Worm (Caenorhabditis elegans) whole organism, L4 larva: ENCODE data around the gene F55G7.4.

Source experiments
- F26F4.8 ChIP-seq: fragments of 200-800 bp; sonication (Bioruptor generic); conservative IDR thresholded peaks from 2 replicates; pipeline ENCODE4 v1.3.6; 2022; ENCODE audit warnings: missing genetic modification characterization, missing compliant biosample characterization
- F37D6.2 ChIP-seq: sonication (generic microtip); optimal IDR thresholded peaks from 2 replicates; lab custom pipeline; 2016; ENCODE audit warnings: mild to moderate bottlenecking, missing genetic modification characterization, missing compliant biosample characterization
- F44E2.7 ChIP-seq: fragments of 200-800 bp; sonication (Bioruptor generic); IDR thresholded peaks from 2 replicates; pipeline ENCODE4 v2.1.2; 2022; ENCODE audit warnings: missing genetic modification characterization, missing compliant biosample characterization
- R02D3.7 ChIP-seq: fragments of 150-350 bp; sonication (generic microtip); optimal IDR thresholded peaks from 3 replicates; lab custom pipeline; 2014; ENCODE audit warnings: missing biosample characterization, missing genetic modification characterization
- T20F7.1 ChIP-seq: fragments of 200-800 bp; sonication (Bioruptor generic); optimal IDR thresholded peaks from 2 replicates; lab custom pipeline; 2018; ENCODE audit warnings: mild to moderate bottlenecking, missing genetic modification characterization, missing compliant biosample characterization
- T26A8.4 ChIP-seq: fragments of 200-800 bp; sonication (Bioruptor generic); IDR thresholded peaks from 2 replicates; pipeline ENCODE4 v1.3.6; 2022; ENCODE audit warnings: missing genetic modification characterization, missing compliant biosample characterization
- Y48G9A.11 ChIP-seq: fragments of 200-800 bp; sonication (Bioruptor generic); IDR thresholded peaks from 2 replicates; pipeline ENCODE4 v1.3.6; 2022; ENCODE audit warnings: missing genetic modification reagents, missing genetic modification characterization, missing compliant biosample characterization
- Y5F2A.4 ChIP-seq: fragments of 200-800 bp; sonication (Bioruptor generic); optimal IDR thresholded peaks from 2 replicates; lab custom pipeline; 2018; ENCODE audit warnings: mild to moderate bottlenecking, missing genetic modification characterization, missing compliant biosample characterization
- ZK337.2 ChIP-seq: fragments of 200-800 bp; sonication (Bioruptor generic); IDR thresholded peaks from 2 replicates; pipeline ENCODE4 v1.3.6; 2022; ENCODE audit warnings: missing genetic modification reagents, missing genetic modification characterization, missing compliant biosample characterization
- aha-1 ChIP-seq: fragments of 150-350 bp; peaks from one replicate; lab custom pipeline; 2014; ENCODE audit warnings: missing biosample characterization, missing genetic modification characterization
- arid-1 ChIP-seq: fragments of 200-800 bp; sonication (Bioruptor generic); conservative IDR thresholded peaks from 2 replicates; pipeline ENCODE4 v1.3.6; 2022; ENCODE audit warnings: missing genetic modification reagents, missing genetic modification characterization, missing compliant biosample characterization
- ceh-32 ChIP-seq: sonication (generic microtip); optimal IDR thresholded peaks from 2 replicates; lab custom pipeline; 2016; ENCODE audit warnings: mild to moderate bottlenecking, missing genetic modification characterization, missing compliant biosample characterization; ENCODE audit not compliant: poor library complexity
- ces-1 ChIP-seq: fragments of 150-350 bp; sonication (generic microtip); optimal IDR thresholded peaks from 4 replicates; lab custom pipeline; 2014; ENCODE audit warnings: missing biosample characterization, missing genetic modification reagents, missing genetic modification characterization
- cey-2 ChIP-seq: sonication (generic microtip); optimal IDR thresholded peaks from 3 replicates; lab custom pipeline; 2017; ENCODE audit warnings: missing genetic modification characterization, mild to moderate bottlenecking, missing compliant biosample characterization, antibody characterized with exemption, borderline replicate concordance; ENCODE audit not compliant: insufficient read depth
- daf-8 ChIP-seq: fragments of 200-800 bp; sonication (Bioruptor generic); IDR thresholded peaks from 2 replicates; pipeline ENCODE4 v1.3.6; 2022; ENCODE audit warnings: missing genetic modification characterization, missing compliant biosample characterization
- dmd-8 ChIP-seq: fragments of 200-800 bp; sonication (Bioruptor generic); IDR thresholded peaks from 2 replicates; pipeline ENCODE4 v1.3.6; 2022; ENCODE audit warnings: missing genetic modification characterization, missing compliant biosample characterization
- dmd-9 ChIP-seq: fragments of 200-800 bp; sonication (Bioruptor generic); IDR thresholded peaks from 2 replicates; pipeline ENCODE4 v1.3.6; 2022; ENCODE audit warnings: missing genetic modification reagents, missing genetic modification characterization, missing compliant biosample characterization
- dpl-1 ChIP-seq: fragments of 150-350 bp; optimal IDR thresholded peaks from 2 replicates; lab custom pipeline; 2014; ENCODE audit warnings: missing biosample characterization, missing genetic modification reagents, missing genetic modification characterization
- duxl-1 ChIP-seq: sonication (generic microtip); optimal IDR thresholded peaks from 2 replicates; lab custom pipeline; 2016; ENCODE audit warnings: mild to moderate bottlenecking, missing genetic modification characterization, moderate library complexity, missing compliant biosample characterization; ENCODE audit not compliant: poor library complexity
- fkh-10 ChIP-seq: fragments of 150-350 bp; optimal IDR thresholded peaks from 2 replicates; lab custom pipeline; 2014; ENCODE audit warnings: missing biosample characterization, missing genetic modification reagents, missing genetic modification characterization
- fos-1 ChIP-seq: fragments of 150-350 bp; optimal IDR thresholded peaks from 2 replicates; lab custom pipeline; 2014; ENCODE audit warnings: missing biosample characterization, missing genetic modification characterization
- hlh-11 ChIP-seq: fragments of 200-800 bp; sonication (Bioruptor generic); optimal IDR thresholded peaks from 2 replicates; lab custom pipeline; 2018; ENCODE audit warnings: mild to moderate bottlenecking, missing genetic modification characterization, missing compliant biosample characterization
- lim-7 ChIP-seq: fragments of 200-800 bp; sonication (Bioruptor generic); IDR thresholded peaks from 2 replicates; pipeline ENCODE4 v1.3.6; 2022; ENCODE audit warnings: missing genetic modification characterization, missing compliant biosample characterization
- lin-1 ChIP-seq: fragments of 200-800 bp; sonication (Bioruptor generic); IDR thresholded peaks from 2 replicates; pipeline ENCODE4 v1.3.6; 2022; ENCODE audit warnings: missing genetic modification reagents, missing genetic modification characterization, missing compliant biosample characterization
- lin-29 ChIP-seq: fragments of 200-800 bp; sonication (Bioruptor generic); IDR thresholded peaks from 2 replicates; pipeline ENCODE4 v1.3.6; 2022; ENCODE audit warnings: missing genetic modification reagents, missing genetic modification characterization, missing compliant biosample characterization
- mdl-1 ChIP-seq, 2 experiments: fragments of 150-350 bp in 1 of 2; sonication (generic microtip) in 1 of 2; optimal IDR thresholded peaks; 2 replicates each; lab custom pipeline; 2014 to 2017; ENCODE audit warnings: missing biosample characterization in 2 of 2, missing genetic modification characterization in 2 of 2
- mdt-29 ChIP-seq: fragments of 200-800 bp; sonication (Bioruptor generic); IDR thresholded peaks from 2 replicates; pipeline ENCODE4 v1.3.6; 2022; ENCODE audit warnings: missing genetic modification reagents, missing genetic modification characterization, missing compliant biosample characterization
- mep-1 ChIP-seq: fragments of 150-350 bp; sonication (generic microtip); optimal IDR thresholded peaks from 3 replicates; lab custom pipeline; 2014; ENCODE audit warnings: missing biosample characterization, missing genetic modification characterization
- mxl-2 ChIP-seq: fragments of 200-800 bp; sonication (Bioruptor generic); conservative IDR thresholded peaks from 2 replicates; pipeline ENCODE4 v1.3.6; 2022; ENCODE audit warnings: missing genetic modification reagents, missing genetic modification characterization, missing compliant biosample characterization
- nhr-10 ChIP-seq: fragments of 150-350 bp; optimal IDR thresholded peaks from 2 replicates; lab custom pipeline; 2014; ENCODE audit warnings: missing biosample characterization, missing genetic modification characterization
- nhr-11 ChIP-seq: fragments of 150-350 bp; optimal IDR thresholded peaks from 2 replicates; lab custom pipeline; 2014; ENCODE audit warnings: missing biosample characterization, missing genetic modification characterization
- nhr-111 ChIP-seq: fragments of 200-800 bp; sonication (Bioruptor generic); optimal IDR thresholded peaks from 2 replicates; lab custom pipeline; 2018; ENCODE audit warnings: mild to moderate bottlenecking, missing genetic modification characterization, missing compliant biosample characterization
- nhr-237 ChIP-seq: sonication (generic microtip); optimal IDR thresholded peaks from 2 replicates; lab custom pipeline; 2017; ENCODE audit warnings: missing biosample characterization, missing genetic modification characterization
- nhr-25 ChIP-seq: sonication (generic microtip); optimal IDR thresholded peaks from 2 replicates; lab custom pipeline; 2017; ENCODE audit warnings: missing genetic modification characterization, mild to moderate bottlenecking, missing compliant biosample characterization, antibody characterized with exemption, moderate library complexity, borderline replicate concordance; ENCODE audit not compliant: insufficient read depth
- nhr-28 ChIP-seq: fragments of 150-350 bp; optimal IDR thresholded peaks from 2 replicates; lab custom pipeline; 2014; ENCODE audit warnings: missing biosample characterization, missing genetic modification characterization
- nhr-41 ChIP-seq: fragments of 200-800 bp; sonication (Bioruptor generic); IDR thresholded peaks from 2 replicates; pipeline ENCODE4 v1.3.6; 2022; ENCODE audit warnings: missing genetic modification reagents, missing genetic modification characterization, missing compliant biosample characterization
- nhr-76 ChIP-seq: fragments of 150-350 bp; optimal IDR thresholded peaks from 2 replicates; lab custom pipeline; 2014; ENCODE audit warnings: missing biosample characterization, missing genetic modification characterization
- set-16 ChIP-seq: fragments of 200-800 bp; sonication (Bioruptor generic); IDR thresholded peaks from 2 replicates; pipeline ENCODE4 v1.3.6; 2022; ENCODE audit warnings: missing genetic modification reagents, missing genetic modification characterization, missing compliant biosample characterization
- skn-1 ChIP-seq: fragments of 150-350 bp; optimal IDR thresholded peaks from 2 replicates; lab custom pipeline; 2014; ENCODE audit warnings: missing biosample characterization, missing genetic modification characterization
- snpc-4 ChIP-seq: fragments of 150-350 bp; optimal IDR thresholded peaks from 2 replicates; lab custom pipeline; 2014; ENCODE audit warnings: missing biosample characterization, missing genetic modification characterization
- tag-97 ChIP-seq: fragments of 200-800 bp; sonication (Bioruptor generic); IDR thresholded peaks from 2 replicates; pipeline ENCODE4 v1.3.6; 2022; ENCODE audit warnings: missing genetic modification characterization, missing compliant biosample characterization
- unc-62 ChIP-seq, 3 experiments: fragments of 150-350 bp in 1 of 3; sonication (generic microtip); optimal IDR thresholded peaks in 2 of 3; peaks in 1 of 3; 1 replicate in 1 of 3; 2 replicates in 2 of 3; lab custom pipeline; 2014 to 2017; ENCODE audit warnings: missing biosample characterization in 3 of 3, missing genetic modification characterization in 3 of 3, missing genetic modification reagents in 3 of 3, missing genotype in 1 of 3
- zip-11 ChIP-seq: fragments of 200-800 bp; sonication (Bioruptor generic); IDR thresholded peaks from 2 replicates; pipeline ENCODE4 v1.3.6; 2022; ENCODE audit warnings: missing genetic modification characterization, missing compliant biosample characterization
- ztf-7 ChIP-seq: fragments of 150-350 bp; optimal IDR thresholded peaks from 2 replicates; lab custom pipeline; 2014; ENCODE audit warnings: missing biosample characterization, missing genetic modification characterization

The F55G7.4 gene

ce11 chrX:11937343-11937935 lies 9.8 kb downstream of the F55G7.4 start (continued):
- TF ChIP-seq mep-1 (tag; lab: Kevin White, UChicago): peak; percentile 100
- TF ChIP-seq Y48G9A.11 (GFP tag; lab: Robert Waterston, UW): no peak; the same call in 1 of the 2 replicates
- peak; percentile 97 for TF ChIP-seq nhr-25 (tag; lab: Kevin White, UChicago)
- peak; percentile 90 for TF ChIP-seq nhr-237 (tag; lab: Kevin White, UChicago)
- TF ChIP-seq lim-7 (GFP tag; lab: Robert Waterston, UW): no peak
- peak; percentile 55 for TF ChIP-seq cey-2 (tag; lab: Kevin White, UChicago)
- TF ChIP-seq nhr-11: peak; percentile 99
- peak; percentile 53 for TF ChIP-seq snpc-4
- TF ChIP-seq tag-97: no peak
- TF ChIP-seq zip-11 (GFP tag; lab: Robert Waterston, UW): no peak
- TF ChIP-seq T26A8.4: peak; percentile 99
- TF ChIP-seq fos-1: peak; percentile 85
- TF ChIP-seq mdt-29 (GFP tag; lab: Robert Waterston, UW): peak; percentile 95
- peak; percentile 95 for TF ChIP-seq ces-1
- peak; percentile 66 for TF ChIP-seq arid-1 (GFP tag; lab: Robert Waterston, UW)
- TF ChIP-seq mxl-2 (GFP tag; lab: Robert Waterston, UW): peak; percentile 84
- peak; percentile 88 for TF ChIP-seq dmd-9 (GFP tag; lab: Robert Waterston, UW)
- 0 out of 2 replicates have a peak, but pooled peaks have one; percentile 23 for TF ChIP-seq F44E2.7 (GFP tag; lab: Robert Waterston, UW)

ce11 chrX:11938826-11939225 lies 11.1 kb downstream of the F55G7.4 start, which contains the start of gene F55G7.5:
Gene F55G7.5 (minus strand): TSS chrX:11938926.
- TF ChIP-seq dpl-1 (GFP tag; lab: Kevin White, UChicago) (no peak), nhr-111 (GFP tag; lab: Kevin White, UChicago) (no peak), duxl-1 (tag; lab: Kevin White, UChicago) (no peak), T20F7.1 (no peak), F37D6.2 (no peak)

ce11 chrX:11941951-11942350 lies 14.3 kb downstream of the F55G7.4 start, which contains the start of gene F55G7.3:
Gene F55G7.3 (minus strand): TSS chrX:11942051.
- TF ChIP-seq dmd-9 (GFP tag; lab: Robert Waterston, UW) (no peak), lim-7 (GFP tag; lab: Robert Waterston, UW) (no peak), daf-8 (GFP tag; lab: Robert Waterston, UW) (no peak), dmd-8 (GFP tag; lab: Robert Waterston, UW) (no peak), R02D3.7 (tag; lab: Kevin White, UChicago) (no peak), aha-1 (peak; percentile 46), skn-1 (tag; lab: Kevin White, UChicago) (no peak)

- TF ChIP-seq Y5F2A.4 (GFP tag; lab: Kevin White, UChicago): no peak
- TF ChIP-seq F26F4.8: no peak
- TF ChIP-seq dmd-8 (GFP tag; lab: Robert Waterston, UW): no peak
- TF ChIP-seq fkh-10 (GFP tag; lab: Kevin White, UChicago): no peak
- no peak for TF ChIP-seq lin-29 (GFP tag; lab: Robert Waterston, UW)
- TF ChIP-seq aha-1: peak; percentile 99
- no peak for TF ChIP-seq cey-2 (tag; lab: Kevin White, UChicago)
- no peak for TF ChIP-seq ztf-7 (tag; lab: Kevin White, UChicago)
- peak; percentile 60 for TF ChIP-seq nhr-28
- TF ChIP-seq nhr-41 (GFP tag; lab: Robert Waterston, UW): no peak
- no peak for TF ChIP-seq lim-7 (GFP tag; lab: Robert Waterston, UW)
- no peak for TF ChIP-seq ceh-32
- no peak for TF ChIP-seq set-16 (GFP tag; lab: Robert Waterston, UW)
- TF ChIP-seq nhr-10 (tag; lab: Kevin White, UChicago): no peak
- no peak for TF ChIP-seq hlh-11 (tag; lab: Kevin White, UChicago)
- peak in 1 of 2 experiments; percentile 85 for TF ChIP-seq unc-62 (GFP tag; optimal IDR thresholded peaks at IDR 0.05 in 1 of 2; lab: Kevin White, UChicago)
- no peak for TF ChIP-seq unc-62 (tag; optimal IDR thresholded peaks at IDR 0.05; lab: Kevin White, UChicago)
- TF ChIP-seq mdl-1 (tag; optimal IDR thresholded peaks at IDR 0.05; lab: Kevin White, UChicago): peak in 1 of 2 experiments; percentile 70
- TF ChIP-seq lin-1 (GFP tag; lab: Robert Waterston, UW): no peak
- TF ChIP-seq ces-1: no peak
- no peak for TF ChIP-seq ZK337.2
- no peak for TF ChIP-seq nhr-76
Measured at ce11 chrX:11946788-11947463, 19.2 kb downstream of the F55G7.4 start, which contains the start of gene nfya-1. Gene nfya-1 (minus strand): TSS chrX:11946838.
